1 fruit fly cellular context compared by ENCODE assay signal in genomic region chrX:19289318-19289970, dm6.
TF ChIP-seq lines count a peak whose summit lies in the region.

No protein-coding gene starts in this region.

TF ChIP-seq in whole organism, embryonic, 481 proteins besides CTCF, POLR2A, EP300 and RAD21 (continued from another document and continues in another):
- peak; percentile 82 for TF ChIP-seq Six4 (GFP tag; optimal IDR thresholded peaks at IDR 0.05; lab: Kevin White, UChicago)
- TF ChIP-seq CG31388 (GFP tag; optimal IDR thresholded peaks at IDR 0.05; lab: Kevin White, UChicago), result peak; percentile 71
- TF ChIP-seq crp (GFP tag; optimal IDR thresholded peaks at IDR 0.05; lab: Kevin White, UChicago), result peak in 1 of 2 experiments; percentile 36
- TF ChIP-seq CG4730 (GFP tag; IDR thresholded peaks at IDR 0.05; lab: Robert Waterston, UW), result peak; percentile 85
- TF ChIP-seq kah (GFP tag; optimal IDR thresholded peaks at IDR 0.05; lab: Kevin White, UChicago), result peak; percentile 85
- TF ChIP-seq pum (GFP tag; optimal IDR thresholded peaks at IDR 0.05; lab: Kevin White, UChicago), result peak; percentile 90
- peak; percentile 49 for TF ChIP-seq dan (GFP tag; IDR thresholded peaks at IDR 0.05; lab: Robert Waterston, UW)
- peak; percentile 91 for TF ChIP-seq unpg (GFP tag; optimal IDR thresholded peaks at IDR 0.05; lab: Kevin White, UChicago)
- TF ChIP-seq ato (GFP tag; IDR thresholded peaks at IDR 0.05; lab: Robert Waterston, UW; ENCODE audit: partially characterized antibody), result no peak
- TF ChIP-seq CG10321 (GFP tag; IDR thresholded peaks at IDR 0.05; lab: Robert Waterston, UW), result no peak
- TF ChIP-seq CG8089 (GFP tag; optimal IDR thresholded peaks at IDR 0.05; lab: Kevin White, UChicago), result peak; percentile 84
- TF ChIP-seq Ada2b (GFP tag; IDR thresholded peaks at IDR 0.05; lab: Robert Waterston, UW), result peak; percentile 94
- peak; percentile 75 for TF ChIP-seq CG7556 (GFP tag; optimal IDR thresholded peaks at IDR 0.05; lab: Kevin White, UChicago)
- TF ChIP-seq Mes4 (GFP tag; optimal IDR thresholded peaks at IDR 0.05; lab: Kevin White, UChicago), result peak; percentile 90
- TF ChIP-seq CG8944 (GFP tag; optimal IDR thresholded peaks at IDR 0.05; lab: Kevin White, UChicago), result peak; percentile 82
- peak; percentile 73 for TF ChIP-seq wdn (GFP tag; IDR thresholded peaks at IDR 0.05; lab: Robert Waterston, UW)
- TF ChIP-seq CG2889 (GFP tag; IDR thresholded peaks at IDR 0.05; lab: Robert Waterston, UW), result peak; percentile 81; the same call in 2 of the 3 replicates
- peak; percentile 89 for TF ChIP-seq Rfx (GFP tag; IDR thresholded peaks at IDR 0.05; lab: Robert Waterston, UW)
- TF ChIP-seq CG6683 (GFP tag; optimal IDR thresholded peaks at IDR 0.05; lab: Kevin White, UChicago), result peak; percentile 53
- TF ChIP-seq twi (tag; optimal IDR thresholded peaks at IDR 0.05; lab: Kevin White, UChicago), result peak; percentile 67
- peak; percentile 67; the same call in 2 of the 3 replicates for TF ChIP-seq Dbx (GFP tag; IDR thresholded peaks at IDR 0.05; lab: Robert Waterston, UW)
- peak; percentile 92 for TF ChIP-seq Gug (GFP tag; IDR thresholded peaks at IDR 0.05; lab: Robert Waterston, UW)
- TF ChIP-seq CG14965 (GFP tag; optimal IDR thresholded peaks at IDR 0.05; lab: Kevin White, UChicago; ENCODE audit: borderline replicate concordance), result peak; percentile 51
- no peak for TF ChIP-seq unc-4 (GFP tag; IDR thresholded peaks at IDR 0.05; lab: Robert Waterston, UW; ENCODE audit: partially characterized antibody)
- TF ChIP-seq CG8290 (GFP tag; optimal IDR thresholded peaks at IDR 0.05; lab: Kevin White, UChicago), result peak; percentile 45
- TF ChIP-seq CG8290 (tag; optimal IDR thresholded peaks at IDR 0.05; lab: Kevin White, UChicago), result peak; percentile 22 to 96
- TF ChIP-seq Xrp1 (GFP tag; IDR thresholded peaks at IDR 0.05; lab: Robert Waterston, UW), result peak; percentile 92
- TF ChIP-seq lov (optimal IDR thresholded peaks at IDR 0.05; lab: Kevin White, UChicago), result no peak
- TF ChIP-seq lov (GFP tag; IDR thresholded peaks at IDR 0.05; lab: Robert Waterston, UW), result peak; percentile 92
- TF ChIP-seq CG3163 (GFP tag; optimal IDR thresholded peaks at IDR 0.05; lab: Kevin White, UChicago), result peak; percentile 61
- TF ChIP-seq CG14014 (GFP tag; IDR thresholded peaks at IDR 0.05; lab: Robert Waterston, UW), result peak; percentile 91
- TF ChIP-seq sob (GFP tag; IDR thresholded peaks at IDR 0.05; lab: Robert Waterston, UW), result peak; percentile 88
- TF ChIP-seq CG33213 (GFP tag; optimal IDR thresholded peaks at IDR 0.05; lab: Kevin White, UChicago), result peak; percentile 77
- no peak for TF ChIP-seq Kr (GFP tag; optimal IDR thresholded peaks at IDR 0.05; lab: Kevin White, UChicago)
- TF ChIP-seq CG7745 (tag; optimal IDR thresholded peaks at IDR 0.05; lab: Kevin White, UChicago), result no peak
- peak; percentile 86 for TF ChIP-seq CG10654 (GFP tag; optimal IDR thresholded peaks at IDR 0.05; lab: Kevin White, UChicago)
- no peak for TF ChIP-seq CG16813 (GFP tag; IDR thresholded peaks at IDR 0.05; lab: Robert Waterston, UW; ENCODE audit: partially characterized antibody)
- no peak for TF ChIP-seq cad (GFP tag; optimal IDR thresholded peaks at IDR 0.05; lab: Kevin White, UChicago)
- TF ChIP-seq ara (GFP tag; IDR thresholded peaks at IDR 0.05; lab: Robert Waterston, UW), result peak; percentile 90
- peak; percentile 84 for TF ChIP-seq CG1529 (GFP tag; optimal IDR thresholded peaks at IDR 0.05; lab: Kevin White, UChicago)
- peak; percentile 81 for TF ChIP-seq Fer3 (tag; optimal IDR thresholded peaks at IDR 0.05; lab: Kevin White, UChicago)
- peak; percentile 66; the same call in 1 of the 3 replicates for TF ChIP-seq CG6175 (GFP tag; IDR thresholded peaks at IDR 0.05; lab: Robert Waterston, UW)
- TF ChIP-seq gcm (GFP tag; optimal IDR thresholded peaks at IDR 0.05; lab: Kevin White, UChicago), result peak; percentile 86
- TF ChIP-seq Atf6 (GFP tag; IDR thresholded peaks at IDR 0.05; lab: Robert Waterston, UW), result peak; percentile 78; the same call in 1 of the 2 replicates
- TF ChIP-seq tx (GFP tag; optimal IDR thresholded peaks at IDR 0.05; lab: Kevin White, UChicago), result peak; percentile 80
- TF ChIP-seq dm (GFP tag; optimal IDR thresholded peaks at IDR 0.05; lab: Kevin White, UChicago), result peak; percentile 62
- TF ChIP-seq da (GFP tag; optimal IDR thresholded peaks at IDR 0.05; lab: Kevin White, UChicago), result peak; percentile 34
- TF ChIP-seq HLH4C (GFP tag; IDR thresholded peaks at IDR 0.05; lab: Robert Waterston, UW; ENCODE audit: partially characterized antibody), result no peak
- TF ChIP-seq D19B (GFP tag; optimal IDR thresholded peaks at IDR 0.05; lab: Kevin White, UChicago), result peak; percentile 43
- no peak for TF ChIP-seq sna (GFP tag; IDR thresholded peaks at IDR 0.05; lab: Robert Waterston, UW; ENCODE audit: partially characterized antibody)
- TF ChIP-seq ac (GFP tag; optimal IDR thresholded peaks at IDR 0.05; lab: Kevin White, UChicago), result peak; percentile 25
- no peak for TF ChIP-seq cg (GFP tag; optimal IDR thresholded peaks at IDR 0.05; lab: Kevin White, UChicago)
- TF ChIP-seq Camta (GFP tag; optimal IDR thresholded peaks at IDR 0.05; lab: Kevin White, UChicago), result peak; percentile 81
- peak; percentile 64 for TF ChIP-seq HLH54F (GFP tag; optimal IDR thresholded peaks at IDR 0.05; lab: Kevin White, UChicago)
- peak; percentile 82 for TF ChIP-seq Atf-2 (GFP tag; optimal IDR thresholded peaks at IDR 0.05; lab: Kevin White, UChicago)
- TF ChIP-seq pita (GFP tag; optimal IDR thresholded peaks at IDR 0.05; lab: Kevin White, UChicago), result no peak
- no peak for TF ChIP-seq Trl (optimal IDR thresholded peaks at IDR 0.05; lab: Kevin White, UChicago)
- peak; percentile 80 for TF ChIP-seq Trl (GFP tag; optimal IDR thresholded peaks at IDR 0.05; lab: Kevin White, UChicago)
- TF ChIP-seq Meics (GFP tag; optimal IDR thresholded peaks at IDR 0.05; lab: Kevin White, UChicago), result peak; percentile 80
- no peak for TF ChIP-seq CG1832 (GFP tag; optimal IDR thresholded peaks at IDR 0.05; lab: Kevin White, UChicago)
- TF ChIP-seq CG10366 (GFP tag; IDR thresholded peaks at IDR 0.05; lab: Robert Waterston, UW), result peak; percentile 93
- peak; percentile 63 for TF ChIP-seq zen (tag; optimal IDR thresholded peaks at IDR 0.05; lab: Kevin White, UChicago)
- peak; percentile 91 for TF ChIP-seq so (GFP tag; IDR thresholded peaks at IDR 0.05; lab: Robert Waterston, UW)
- peak; percentile 82 for TF ChIP-seq mam (GFP tag; optimal IDR thresholded peaks at IDR 0.05; lab: Kevin White, UChicago)
- peak; percentile 84 for TF ChIP-seq repo (GFP tag; optimal IDR thresholded peaks at IDR 0.05; lab: Kevin White, UChicago)
- peak; percentile 73 for TF ChIP-seq fd3F (GFP tag; optimal IDR thresholded peaks at IDR 0.05; lab: Kevin White, UChicago)
- TF ChIP-seq nau (GFP tag; optimal IDR thresholded peaks at IDR 0.05; lab: Kevin White, UChicago), result peak; percentile 79
- peak; percentile 85 for TF ChIP-seq Abd-B (GFP tag; optimal IDR thresholded peaks at IDR 0.05; lab: Kevin White, UChicago)
- TF ChIP-seq CG9727 (GFP tag; optimal IDR thresholded peaks at IDR 0.05; lab: Kevin White, UChicago), result peak; percentile 69
- no peak for TF ChIP-seq Dref (GFP tag; IDR thresholded peaks at IDR 0.05; lab: Robert Waterston, UW)
- peak; percentile 37; the same call in 1 of the 2 replicates for TF ChIP-seq CG11696 (GFP tag; IDR thresholded peaks at IDR 0.05; lab: Robert Waterston, UW)
- TF ChIP-seq CG12744 (GFP tag; optimal IDR thresholded peaks at IDR 0.05; lab: Kevin White, UChicago), result peak; percentile 63
- TF ChIP-seq Jarid2 (GFP tag; optimal IDR thresholded peaks at IDR 0.05; lab: Kevin White, UChicago), result peak; percentile 43
- peak; percentile 68 for TF ChIP-seq Spps (tag; optimal IDR thresholded peaks at IDR 0.05; lab: Kevin White, UChicago)
- TF ChIP-seq CG13624 (GFP tag; optimal IDR thresholded peaks at IDR 0.05; lab: Kevin White, UChicago), result peak; percentile 75
- peak; percentile 43 for TF ChIP-seq CG15011 (GFP tag; optimal IDR thresholded peaks at IDR 0.05; lab: Kevin White, UChicago)
- TF ChIP-seq CG18011 (GFP tag; optimal IDR thresholded peaks at IDR 0.05; lab: Kevin White, UChicago), result peak; percentile 35
- TF ChIP-seq corto (GFP tag; optimal IDR thresholded peaks at IDR 0.05; lab: Kevin White, UChicago), result peak; percentile 95
- TF ChIP-seq CG8281 (tag; optimal IDR thresholded peaks at IDR 0.05; lab: Kevin White, UChicago), result peak; percentile 74
- no peak for TF ChIP-seq Stat92E (GFP tag; optimal IDR thresholded peaks at IDR 0.05; lab: Kevin White, UChicago)
- peak; percentile 92 for TF ChIP-seq Mrtf (GFP tag; IDR thresholded peaks at IDR 0.05; lab: Robert Waterston, UW)
- TF ChIP-seq abd-A (tag; optimal IDR thresholded peaks at IDR 0.05; lab: Kevin White, UChicago), result no peak
- peak; percentile 66 for TF ChIP-seq CG6654 (GFP tag; optimal IDR thresholded peaks at IDR 0.05; lab: Kevin White, UChicago)
- peak; percentile 82 for TF ChIP-seq CG10209 (GFP tag; optimal IDR thresholded peaks at IDR 0.05; lab: Kevin White, UChicago)
- TF ChIP-seq CG6765 (GFP tag; optimal IDR thresholded peaks at IDR 0.05; lab: Kevin White, UChicago), result peak; percentile 64
- TF ChIP-seq vfl (GFP tag; optimal IDR thresholded peaks at IDR 0.05; lab: Kevin White, UChicago), result peak; percentile 41
- no peak for TF ChIP-seq Doc3 (GFP tag; IDR thresholded peaks at IDR 0.05; lab: Robert Waterston, UW; ENCODE audit: partially characterized antibody)
- TF ChIP-seq CG14050 (GFP tag; IDR thresholded peaks at IDR 0.05; lab: Robert Waterston, UW), result peak; percentile 92
- TF ChIP-seq CG4282 (GFP tag; optimal IDR thresholded peaks at IDR 0.05; lab: Kevin White, UChicago), result no peak
- peak; percentile 52 for TF ChIP-seq schlank (tag; optimal IDR thresholded peaks at IDR 0.05; lab: Kevin White, UChicago)
- peak; percentile 45 for TF ChIP-seq CG3065 (GFP tag; optimal IDR thresholded peaks at IDR 0.05; lab: Kevin White, UChicago)
- TF ChIP-seq lbe (GFP tag; optimal IDR thresholded peaks at IDR 0.05; lab: Kevin White, UChicago), result peak; percentile 96
- TF ChIP-seq tll (GFP tag; optimal IDR thresholded peaks at IDR 0.05; lab: Kevin White, UChicago), result no peak
- peak; percentile 56 for TF ChIP-seq CG15696 (tag; optimal IDR thresholded peaks at IDR 0.05; lab: Kevin White, UChicago)
- peak; percentile 90 for TF ChIP-seq ind (GFP tag; optimal IDR thresholded peaks at IDR 0.05; lab: Kevin White, UChicago)
- TF ChIP-seq sens (GFP tag; lab: Kevin White, UChicago), result peak; percentile 98
- TF ChIP-seq az2 (GFP tag; optimal IDR thresholded peaks at IDR 0.05; lab: Kevin White, UChicago), result peak; percentile 90
- TF ChIP-seq CG18476 (GFP tag; optimal IDR thresholded peaks at IDR 0.05; lab: Kevin White, UChicago), result peak; percentile 79
- TF ChIP-seq CG17802 (tag; optimal IDR thresholded peaks at IDR 0.05; lab: Kevin White, UChicago), result peak; percentile 76
- TF ChIP-seq Fer1 (GFP tag; optimal IDR thresholded peaks at IDR 0.05; lab: Kevin White, UChicago), result peak; percentile 82
- peak; percentile 39 for TF ChIP-seq pho (GFP tag; optimal IDR thresholded peaks at IDR 0.05; lab: Kevin White, UChicago)
- peak; percentile 14; the same call in 1 of the 2 replicates for TF ChIP-seq CG8765 (GFP tag; IDR thresholded peaks at IDR 0.05; lab: Robert Waterston, UW)
- TF ChIP-seq Bteb2 (GFP tag; optimal IDR thresholded peaks at IDR 0.05; lab: Kevin White, UChicago), result peak; percentile 54
- TF ChIP-seq CG17912 (GFP tag; optimal IDR thresholded peaks at IDR 0.05; lab: Kevin White, UChicago), result peak; percentile 90
- no peak for TF ChIP-seq Opbp (GFP tag; IDR thresholded peaks at IDR 0.05; lab: Robert Waterston, UW; ENCODE audit: partially characterized antibody)
- TF ChIP-seq Poxn (GFP tag; IDR thresholded peaks at IDR 0.05; lab: Robert Waterston, UW), result peak; percentile 40; the same call in 1 of the 2 replicates
- peak; percentile 70 for TF ChIP-seq slou (GFP tag; optimal IDR thresholded peaks at IDR 0.05; lab: Kevin White, UChicago)
- TF ChIP-seq Hey (tag; optimal IDR thresholded peaks at IDR 0.05; lab: Kevin White, UChicago), result peak; percentile 8
- TF ChIP-seq wor (GFP tag; IDR thresholded peaks at IDR 0.05; lab: Robert Waterston, UW), result peak; percentile 83
- TF ChIP-seq Hand (GFP tag; optimal IDR thresholded peaks at IDR 0.05; lab: Kevin White, UChicago), result peak; percentile 22
- TF ChIP-seq Eip74EF (GFP tag; optimal IDR thresholded peaks at IDR 0.05; lab: Kevin White, UChicago), result peak in 1 of 2 experiments; percentile 86
- peak; percentile 92; the same call in 2 of the 3 replicates for TF ChIP-seq CG2199 (GFP tag; IDR thresholded peaks at IDR 0.05; lab: Robert Waterston, UW)
- TF ChIP-seq CG6791 (GFP tag; IDR thresholded peaks at IDR 0.05; lab: Robert Waterston, UW; ENCODE audit: partially characterized antibody), result no peak
- peak; percentile 58 for TF ChIP-seq CG9876 (GFP tag; optimal IDR thresholded peaks at IDR 0.05; lab: Kevin White, UChicago)
- peak; percentile 87 for TF ChIP-seq danr (GFP tag; IDR thresholded peaks at IDR 0.05; lab: Robert Waterston, UW)
- TF ChIP-seq Ets65A (GFP tag; lab: Kevin White, UChicago), result peak; percentile 98
- TF ChIP-seq dmrt99B (tag; optimal IDR thresholded peaks at IDR 0.05; lab: Kevin White, UChicago), result peak; percentile 94
- peak; percentile 89 for TF ChIP-seq Hsf (GFP tag; optimal IDR thresholded peaks at IDR 0.05; lab: Kevin White, UChicago)
- TF ChIP-seq CG3995 (GFP tag; optimal IDR thresholded peaks at IDR 0.05; lab: Kevin White, UChicago), result peak; percentile 5
- peak; percentile 80 for TF ChIP-seq aop (GFP tag; IDR thresholded peaks at IDR 0.05; lab: Robert Waterston, UW)
- TF ChIP-seq dimm (GFP tag; IDR thresholded peaks at IDR 0.05; lab: Robert Waterston, UW), result peak; percentile 81
- peak; percentile 53 for TF ChIP-seq CG3838 (GFP tag; optimal IDR thresholded peaks at IDR 0.05; lab: Kevin White, UChicago)
- TF ChIP-seq TFAM (GFP tag; optimal IDR thresholded peaks at IDR 0.05; lab: Kevin White, UChicago), result peak; percentile 19
- peak; percentile 67 for TF ChIP-seq CG10147 (GFP tag; optimal IDR thresholded peaks at IDR 0.05; lab: Kevin White, UChicago)
- TF ChIP-seq sc (optimal IDR thresholded peaks at IDR 0.05; lab: Kevin White, UChicago), result no peak
- peak; percentile 65 for TF ChIP-seq sc (GFP tag; optimal IDR thresholded peaks at IDR 0.05; lab: Kevin White, UChicago)
- TF ChIP-seq Hr39 (optimal IDR thresholded peaks at IDR 0.05; lab: Kevin White, UChicago), result no peak
- peak; percentile 74 for TF ChIP-seq HmgZ (tag; optimal IDR thresholded peaks at IDR 0.05; lab: Kevin White, UChicago)
- TF ChIP-seq CG12299 (tag; optimal IDR thresholded peaks at IDR 0.05; lab: Kevin White, UChicago), result peak; percentile 83
- TF ChIP-seq run (tag; optimal IDR thresholded peaks at IDR 0.05; lab: Kevin White, UChicago), result peak; percentile 85
- peak; percentile 80 for TF ChIP-seq NC2β (GFP tag; optimal IDR thresholded peaks at IDR 0.05; lab: Kevin White, UChicago)
